Worm (Caenorhabditis elegans) whole organism, L3 larva: ENCODE measurements around the gene dmd-9.
"Not testable (repeated sequence)": the region's sequence is repeated elsewhere in the genome, so short reads cannot be mapped to it uniquely, and the experiment has no call there.

Experiments used
- R02D3.7 ChIP-seq: fragments of 150-350 bp; optimal IDR thresholded peaks from 2 replicates; lab custom pipeline; 2014; ENCODE audit warnings: missing biosample characterization, missing genetic modification characterization
- ZK546.5 ChIP-seq: sonication (generic microtip); optimal IDR thresholded peaks from 2 replicates; lab custom pipeline; 2017; ENCODE audit warnings: missing biosample characterization, missing genetic modification characterization
- aly-2 ChIP-seq: fragments of 150-350 bp; optimal IDR thresholded peaks from 2 replicates; lab custom pipeline; 2014; ENCODE audit warnings: missing biosample characterization, missing genetic modification characterization
- ama-1 ChIP-seq: fragments of 150-350 bp; optimal IDR thresholded peaks from 2 replicates; lab custom pipeline; 2018
- ceh-16 ChIP-seq: sonication (generic microtip); optimal IDR thresholded peaks from 2 replicates; lab custom pipeline; 2017; ENCODE audit warnings: missing biosample characterization, missing genetic modification characterization
- ceh-9 ChIP-seq: sonication (generic microtip); optimal IDR thresholded peaks from 2 replicates; lab custom pipeline; 2018; ENCODE audit warnings: missing biosample characterization, missing genetic modification characterization
- daf-12 ChIP-seq: fragments of 150-350 bp; optimal IDR thresholded peaks from 2 replicates; lab custom pipeline; 2014; ENCODE audit warnings: missing biosample characterization, missing genetic modification reagents, missing genetic modification characterization
- egl-5 ChIP-seq: fragments of 150-350 bp; optimal IDR thresholded peaks from 2 replicates; lab custom pipeline; 2017; ENCODE audit warnings: missing biosample characterization, missing genetic modification reagents, missing genetic modification characterization, inconsistent platforms
- elt-1 ChIP-seq: fragments of 150-350 bp; optimal IDR thresholded peaks from 2 replicates; lab custom pipeline; 2014; ENCODE audit warnings: missing biosample characterization, missing genetic modification characterization
- elt-3 ChIP-seq, 3 experiments: fragments of 150-350 bp in 1 of 3; sonication (generic microtip) in 2 of 3; optimal IDR thresholded peaks; 2 replicates in 2 of 3; 4 replicates in 1 of 3; lab custom pipeline; 2014 to 2017; ENCODE audit warnings: missing biosample characterization in 3 of 3, missing genetic modification characterization in 3 of 3
- eor-1 ChIP-seq, 2 experiments: fragments of 150-350 bp; optimal IDR thresholded peaks; 2 replicates each; lab custom pipeline; 2014 to 2018; ENCODE audit warnings: missing biosample characterization in 2 of 2, missing genetic modification characterization in 2 of 2
- fkh-10 ChIP-seq: sonication (generic microtip); optimal IDR thresholded peaks from 2 replicates; lab custom pipeline; 2017; ENCODE audit warnings: missing biosample characterization, missing genetic modification reagents, missing genetic modification characterization
- fkh-2 ChIP-seq: fragments of 150-350 bp; optimal IDR thresholded peaks from 2 replicates; lab custom pipeline; 2014; ENCODE audit warnings: missing biosample characterization, missing genetic modification reagents, missing genetic modification characterization
- fos-1 ChIP-seq: fragments of 150-350 bp; optimal IDR thresholded peaks from 2 replicates; lab custom pipeline; 2014; ENCODE audit warnings: missing biosample characterization, missing genetic modification characterization
- hmg-11 ChIP-seq: sonication (generic microtip); optimal IDR thresholded peaks from 2 replicates; lab custom pipeline; 2016; ENCODE audit warnings: missing genetic modification characterization, missing compliant biosample characterization
- lin-15B ChIP-seq: fragments of 150-350 bp; optimal IDR thresholded peaks from 2 replicates; lab custom pipeline; 2014; ENCODE audit warnings: missing biosample characterization, missing genetic modification characterization
- lin-39 ChIP-seq: fragments of 150-350 bp; optimal IDR thresholded peaks from 2 replicates; lab custom pipeline; 2018; ENCODE audit warnings: missing biosample characterization, missing genetic modification reagents, missing genetic modification characterization
- lsy-12 ChIP-seq: sonication (generic microtip); optimal IDR thresholded peaks from 2 replicates; lab custom pipeline; 2016; ENCODE audit warnings: mild to moderate bottlenecking, missing genetic modification characterization, missing compliant biosample characterization
- mdl-1 ChIP-seq: fragments of 150-350 bp; optimal IDR thresholded peaks from 2 replicates; lab custom pipeline; 2014; ENCODE audit warnings: missing biosample characterization, missing genetic modification characterization
- mml-1 ChIP-seq: fragments of 150-350 bp; sonication (generic microtip); optimal IDR thresholded peaks from 3 replicates; lab custom pipeline; 2014; ENCODE audit warnings: missing biosample characterization, missing genetic modification characterization
- nfya-1 ChIP-seq: sonication (generic microtip); optimal IDR thresholded peaks from 2 replicates; lab custom pipeline; 2017; ENCODE audit warnings: missing genetic modification characterization, mild to moderate bottlenecking, missing compliant biosample characterization, antibody characterized with exemption, moderate library complexity; ENCODE audit not compliant: insufficient read depth
- nhr-11 ChIP-seq: fragments of 150-350 bp; optimal IDR thresholded peaks from 2 replicates; lab custom pipeline; 2014; ENCODE audit warnings: missing biosample characterization, missing genetic modification characterization
- nhr-237 ChIP-seq: fragments of 150-350 bp; optimal IDR thresholded peaks from 2 replicates; lab custom pipeline; 2014; ENCODE audit warnings: missing biosample characterization, missing genetic modification characterization
- nhr-25 ChIP-seq: sonication (generic microtip); optimal IDR thresholded peaks from 2 replicates; lab custom pipeline; 2017; ENCODE audit warnings: missing biosample characterization, missing genetic modification characterization
- nhr-43 ChIP-seq: sonication (generic microtip); optimal IDR thresholded peaks from 2 replicates; lab custom pipeline; 2016; ENCODE audit warnings: mild to moderate bottlenecking, missing genetic modification characterization, missing compliant biosample characterization; ENCODE audit not compliant: poor library complexity, severe bottlenecking
- nhr-67 ChIP-seq: fragments of 150-350 bp; optimal IDR thresholded peaks from 2 replicates; lab custom pipeline; 2014; ENCODE audit warnings: missing biosample characterization, missing genetic modification characterization
- nhr-76 ChIP-seq: fragments of 150-350 bp; sonication (generic microtip); optimal IDR thresholded peaks from 5 replicates; lab custom pipeline; 2014; ENCODE audit warnings: missing biosample characterization, missing genetic modification characterization
- nhr-77 ChIP-seq: fragments of 150-350 bp; optimal IDR thresholded peaks from 2 replicates; lab custom pipeline; 2014; ENCODE audit warnings: missing biosample characterization, missing genetic modification characterization
- pha-4 ChIP-seq: fragments of 150-350 bp; optimal IDR thresholded peaks from 2 replicates; lab custom pipeline; 2014; ENCODE audit warnings: missing biosample characterization, missing genetic modification reagents, missing genetic modification characterization
- pqm-1 ChIP-seq: fragments of 150-350 bp; optimal IDR thresholded peaks from 2 replicates; lab custom pipeline; 2017; ENCODE audit warnings: missing biosample characterization, missing genetic modification characterization, inconsistent platforms
- sea-2 ChIP-seq: fragments of 150-350 bp; sonication (generic microtip); optimal IDR thresholded peaks from 4 replicates; lab custom pipeline; 2014; ENCODE audit warnings: missing biosample characterization, missing genetic modification reagents, missing genetic modification characterization
- skn-1 ChIP-seq: fragments of 150-350 bp; optimal IDR thresholded peaks from 2 replicates; lab custom pipeline; 2014; ENCODE audit warnings: missing biosample characterization, missing genetic modification characterization
- tbx-2 ChIP-seq: sonication (generic microtip); optimal IDR thresholded peaks from 2 replicates; lab custom pipeline; 2016; ENCODE audit warnings: mild to moderate bottlenecking, missing genetic modification characterization, missing compliant biosample characterization
- unc-39 ChIP-seq: sonication (generic microtip); optimal IDR thresholded peaks from 4 replicates; lab custom pipeline; 2017; ENCODE audit warnings: missing biosample characterization, missing genetic modification characterization
- unc-62 ChIP-seq: fragments of 150-350 bp; sonication (generic microtip); optimal IDR thresholded peaks from 4 replicates; lab custom pipeline; 2014; ENCODE audit warnings: missing biosample characterization, missing genetic modification reagents, missing genetic modification characterization
- zag-1 ChIP-seq: fragments of 150-350 bp; optimal IDR thresholded peaks from 2 replicates; lab custom pipeline; 2014; ENCODE audit warnings: missing biosample characterization, missing genetic modification characterization
- ztf-4 ChIP-seq: fragments of 150-350 bp; optimal IDR thresholded peaks from 2 replicates; lab custom pipeline; 2014; ENCODE audit warnings: missing biosample characterization, missing genetic modification characterization

dmd-9 gene

DNA sequence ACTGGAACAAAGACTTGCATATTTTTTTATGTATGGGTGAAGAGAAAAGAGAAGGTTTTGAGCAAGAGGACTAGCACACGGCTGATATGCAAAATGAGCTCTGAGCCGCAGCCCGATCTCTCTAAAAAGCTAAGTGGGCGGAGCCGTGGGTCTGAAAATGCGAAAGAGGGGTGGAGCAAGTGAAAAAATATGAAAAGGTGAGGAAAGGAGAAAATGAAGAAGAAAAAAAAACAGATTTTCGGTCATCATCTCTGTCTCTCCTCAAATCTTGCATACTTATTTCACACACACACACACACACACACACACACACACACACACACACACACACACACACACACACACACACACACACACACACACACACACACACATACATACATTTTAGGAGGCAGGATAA lies at the start of gene dmd-9:
TSS of gene dmd-9 (minus strand) at position 101 of the 400 bp plus-strand sequence.
- TF ChIP-seq ama-1, result no peak
- TF ChIP-seq ceh-9, result no peak
- no peak for TF ChIP-seq eor-1 (tag; optimal IDR thresholded peaks at IDR 0.05; lab: Kevin White, UChicago)
- TF ChIP-seq lsy-12 (tag; lab: Kevin White, UChicago), result no peak
- no peak for TF ChIP-seq ceh-16 (tag; lab: Kevin White, UChicago)
- TF ChIP-seq pqm-1, result no peak
- no peak for TF ChIP-seq nhr-76 (tag; lab: Kevin White, UChicago)
- TF ChIP-seq daf-12 (tag; lab: Kevin White, UChicago), result no peak
- TF ChIP-seq, all 47 proteins: peak for 0

DNA sequence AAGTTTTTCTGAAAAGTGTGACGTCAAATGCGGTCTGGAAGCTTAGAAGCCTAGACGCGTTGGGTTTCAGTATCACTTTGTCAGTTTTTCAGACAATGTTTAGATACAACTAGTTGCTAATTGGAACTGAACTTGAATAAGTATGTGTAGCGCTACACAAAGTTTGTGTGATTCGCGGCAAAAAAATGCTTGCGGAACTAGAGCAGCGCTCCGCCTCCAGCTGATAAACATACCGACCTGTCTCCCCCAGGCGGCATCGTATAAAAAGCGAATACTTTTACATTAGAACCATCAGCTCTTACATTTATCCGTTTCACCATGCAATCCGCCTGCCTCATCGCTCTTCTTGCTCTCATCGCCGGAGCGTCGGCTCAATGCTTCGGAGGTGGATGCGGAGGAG lies 49.3 kb upstream of the dmd-9 start, which contains the start of gene idpp-12:
TSS of gene idpp-12 (plus strand) at position 301 of the 400 bp plus-strand sequence.
- TF ChIP-seq ztf-4 (tag; lab: Kevin White, UChicago); lin-15B (tag; lab: Kevin White, UChicago); aly-2: not testable (repeated sequence)
- TF ChIP-seq, all 47 proteins: peak for 0; not testable (repeated sequence) for 47

DNA sequence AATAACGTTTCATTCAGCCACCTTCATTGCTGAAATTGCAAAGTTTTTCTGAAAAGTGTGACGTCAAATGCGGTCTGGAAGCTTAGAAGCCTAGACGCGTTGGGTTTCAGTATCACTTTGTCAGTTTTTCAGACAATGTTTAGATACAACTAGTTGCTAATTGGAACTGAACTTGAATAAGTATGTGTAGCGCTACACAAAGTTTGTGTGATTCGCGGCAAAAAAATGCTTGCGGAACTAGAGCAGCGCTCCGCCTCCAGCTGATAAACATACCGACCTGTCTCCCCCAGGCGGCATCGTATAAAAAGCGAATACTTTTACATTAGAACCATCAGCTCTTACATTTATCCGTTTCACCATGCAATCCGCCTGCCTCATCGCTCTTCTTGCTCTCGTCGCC lies 47.7 kb upstream of the dmd-9 start, which contains the start of gene W08E12.4:
TSS of gene W08E12.4 (plus strand) at position 301 of the 400 bp plus-strand sequence.
- TF ChIP-seq lin-39 (tag; lab: Kevin White, UChicago); zag-1 (tag; lab: Kevin White, UChicago); fkh-10: not testable (repeated sequence)
- TF ChIP-seq, all 47 proteins: peak for 0; not testable (repeated sequence) for 47

DNA sequence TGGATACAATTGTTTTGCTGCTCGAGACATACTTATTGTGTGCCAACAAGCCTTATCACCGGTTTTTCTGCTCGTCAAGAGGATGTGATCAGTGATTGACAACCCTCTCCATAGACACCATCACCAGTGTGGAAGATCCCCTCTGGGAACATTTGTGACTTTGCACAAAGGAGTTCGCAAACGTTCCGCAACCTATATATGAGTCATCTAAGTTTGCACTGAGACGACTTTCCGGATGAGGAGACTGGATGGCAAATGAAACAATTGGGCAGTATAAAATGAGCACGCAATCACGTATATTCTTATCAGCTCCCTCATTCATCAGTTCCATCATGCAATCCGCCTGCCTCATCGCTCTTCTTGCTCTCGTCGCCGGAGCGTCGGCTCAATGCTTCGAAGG lies 46.1 kb upstream of the dmd-9 start, which contains the start of gene W08E12.5:
TSS of gene W08E12.5 (plus strand) at position 301 of the 400 bp plus-strand sequence.
- TF ChIP-seq nhr-11 (tag; lab: Kevin White, UChicago), result no peak
- TF ChIP-seq egl-5 (tag; lab: Kevin White, UChicago), result no peak
- no peak for TF ChIP-seq skn-1 (tag; lab: Kevin White, UChicago)
- no peak for TF ChIP-seq mdl-1 (tag; lab: Kevin White, UChicago)
- no peak for TF ChIP-seq nhr-67 (tag; lab: Kevin White, UChicago)
- TF ChIP-seq R02D3.7 (tag; lab: Kevin White, UChicago), result no peak
- TF ChIP-seq unc-62 (GFP tag; lab: Kevin White, UChicago), result no peak
- TF ChIP-seq eor-1 (tag; optimal IDR thresholded peaks at IDR 0.05; lab: Kevin White, UChicago), result no peak
- no peak for TF ChIP-seq hmg-11 (tag; lab: Kevin White, UChicago)
- TF ChIP-seq unc-39 (tag; lab: Kevin White, UChicago), result no peak
- TF ChIP-seq nhr-43 (tag; lab: Kevin White, UChicago), result no peak
- TF ChIP-seq nhr-25 (tag; lab: Kevin White, UChicago), result no peak
- no peak for TF ChIP-seq nhr-237 (tag; lab: Kevin White, UChicago)
- no peak for TF ChIP-seq tbx-2 (tag; lab: Kevin White, UChicago)
- TF ChIP-seq zag-1 (tag; lab: Kevin White, UChicago), result no peak
- TF ChIP-seq aly-2, result no peak
- TF ChIP-seq fos-1 (tag; lab: Kevin White, UChicago), result no peak
- TF ChIP-seq ZK546.5 (tag; lab: Kevin White, UChicago), result no peak
- no peak for TF ChIP-seq fkh-10
- TF ChIP-seq, all 47 proteins: peak for 0

DNA sequence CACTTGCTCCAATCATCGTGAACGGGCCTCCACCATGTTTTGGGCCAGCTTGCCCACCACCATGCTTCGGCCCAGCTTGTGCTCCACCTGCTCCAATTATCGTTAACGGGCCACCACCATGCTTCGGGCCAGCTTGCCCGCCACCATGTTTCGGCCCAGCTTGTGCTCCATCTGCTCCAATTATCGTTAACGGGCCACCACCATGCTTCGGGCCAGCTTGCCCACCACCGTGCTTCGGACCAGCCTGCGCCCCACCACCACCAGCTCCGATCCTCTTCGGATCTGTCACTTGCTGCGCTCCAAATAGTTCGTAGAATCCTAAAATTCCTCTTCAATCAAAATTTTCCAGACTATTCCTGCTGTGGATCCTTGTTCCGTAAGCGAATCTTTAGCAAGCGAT lies 44.9 kb upstream of the dmd-9 start:
- TF ChIP-seq nhr-77 (tag; lab: Kevin White, UChicago) (no peak), pqm-1 (no peak), nhr-11 (tag; lab: Kevin White, UChicago) (no peak), ztf-4 (tag; lab: Kevin White, UChicago) (no peak), pha-4 (tag; lab: Kevin White, UChicago) (no peak), mml-1 (no peak), nfya-1 (tag; lab: Kevin White, UChicago) (no peak), sea-2 (no peak), elt-3 (tag; optimal IDR thresholded peaks at IDR 0.05; lab: Kevin White, UChicago) (no peak), eor-1 (tag; optimal IDR thresholded peaks at IDR 0.05; lab: Kevin White, UChicago) (no peak), elt-1 (no peak), ceh-9 (no peak), fkh-2 (tag; lab: Kevin White, UChicago) (no peak)
